Worm (Caenorhabditis elegans) whole organism, midembryonic: ENCODE results near the gene T27E7.4.

Experiments
- T22C8.4 ChIP-seq: fragments of 200-800 bp; sonication (Bioruptor generic); IDR thresholded peaks from 2 replicates; pipeline ENCODE4 v1.3.6; 2022; ENCODE audit warnings: missing genetic modification characterization, missing compliant biosample characterization
- cog-1 ChIP-seq: sonication (generic microtip); optimal IDR thresholded peaks from 2 replicates; lab custom pipeline; 2016; ENCODE audit warnings: missing genetic modification characterization, missing compliant biosample characterization
- flt-1 ChIP-seq: fragments of 200-800 bp; sonication (Bioruptor generic); IDR thresholded peaks from 2 replicates; pipeline ENCODE4 v1.3.6; 2022; ENCODE audit warnings: missing genetic modification characterization, missing compliant biosample characterization
- klf-2 ChIP-seq: fragments of 200-800 bp; sonication (Bioruptor generic); conservative IDR thresholded peaks from 2 replicates; pipeline ENCODE4 v1.3.6; 2022; ENCODE audit warnings: missing genetic modification reagents, missing genetic modification characterization, missing compliant biosample characterization
- med-1 ChIP-seq: sonication (generic microtip); optimal IDR thresholded peaks from 2 replicates; lab custom pipeline; 2017; ENCODE audit warnings: missing genetic modification characterization, mild to moderate bottlenecking, missing compliant biosample characterization, antibody characterized with exemption, missing genetic modification reagents; ENCODE audit not compliant: insufficient read depth
- ref-1 ChIP-seq: fragments of 200-800 bp; sonication (Bioruptor generic); conservative IDR thresholded peaks from 2 replicates; pipeline ENCODE4 v1.3.6; 2022; ENCODE audit warnings: missing genetic modification reagents, missing genetic modification characterization, missing compliant biosample characterization
- tab-1 ChIP-seq: fragments of 200-800 bp; sonication (Bioruptor generic); IDR thresholded peaks from 2 replicates; pipeline ENCODE4 v1.3.6; 2022; ENCODE audit warnings: missing genetic modification characterization, missing compliant biosample characterization
- ztf-23 ChIP-seq: fragments of 200-800 bp; sonication (Bioruptor generic); IDR thresholded peaks from 2 replicates; pipeline ENCODE4 v1.3.6; 2022; ENCODE audit warnings: missing genetic modification reagents, missing genetic modification characterization, missing compliant biosample characterization
- ztf-29 ChIP-seq: fragments of 200-800 bp; sonication (Bioruptor generic); IDR thresholded peaks from 2 replicates; pipeline ENCODE4 v1.3.6; 2022; ENCODE audit warnings: missing genetic modification reagents, missing genetic modification characterization, missing compliant biosample characterization

Gene T27E7.4

DNA sequence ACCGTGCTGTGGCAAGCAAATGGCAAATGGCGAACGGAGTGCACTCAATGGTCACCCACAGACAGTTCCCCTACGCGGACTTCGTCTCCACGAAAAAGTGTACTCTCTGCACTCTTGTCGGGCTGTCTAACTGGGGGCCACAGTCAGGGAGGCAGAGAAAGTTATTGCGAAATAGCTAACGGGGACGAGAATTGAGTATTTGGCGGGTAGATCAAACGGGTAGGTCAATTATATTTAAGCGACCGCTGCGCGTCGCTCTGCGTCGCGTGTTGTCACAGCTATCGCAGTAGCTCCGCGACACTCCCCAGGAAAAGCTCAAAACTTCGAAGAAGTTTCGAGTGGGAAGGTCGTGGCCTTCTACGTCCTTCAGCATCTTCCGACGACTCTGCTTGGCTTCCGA, 2.5 kb downstream of the T27E7.4 start:
- no peak for TF ChIP-seq flt-1 (GFP tag; lab: Robert Waterston, UW)
- TF ChIP-seq klf-2 (GFP tag; lab: Robert Waterston, UW) = no peak
- no peak for TF ChIP-seq tab-1 (GFP tag; lab: Robert Waterston, UW)
- no peak for TF ChIP-seq cog-1
- no peak for TF ChIP-seq ztf-29 (GFP tag; lab: Robert Waterston, UW)
- TF ChIP-seq med-1 (GFP tag; lab: Kevin White, UChicago) = no peak
- TF ChIP-seq ztf-23 = no peak
- no peak for TF ChIP-seq T22C8.4 (GFP tag; lab: Robert Waterston, UW)
- TF ChIP-seq ref-1 (GFP tag; lab: Robert Waterston, UW) = no peak

DNA sequence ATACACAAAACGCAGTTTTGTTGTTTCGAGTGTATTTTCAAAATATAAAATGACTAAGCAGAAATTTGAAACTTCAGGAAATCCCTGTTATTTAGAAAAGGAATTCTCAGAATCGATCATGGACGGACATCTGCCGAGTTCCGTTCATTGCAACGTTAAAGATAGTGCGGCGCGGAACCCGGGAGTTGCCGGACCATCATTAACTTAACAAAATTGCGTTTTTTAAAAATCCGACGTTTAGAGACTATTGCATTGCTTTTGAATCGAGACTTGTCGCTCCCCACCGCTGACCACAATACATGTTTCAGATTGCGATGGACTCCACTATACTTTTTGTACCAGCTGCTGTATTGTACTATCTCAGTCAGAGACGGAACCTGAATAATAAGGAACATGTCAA, 4.8 kb downstream of the T27E7.4 start:
- TF ChIP-seq T22C8.4 (GFP tag; lab: Robert Waterston, UW) (no peak), ref-1 (GFP tag; lab: Robert Waterston, UW) (no peak), ztf-29 (GFP tag; lab: Robert Waterston, UW) (no peak), tab-1 (GFP tag; lab: Robert Waterston, UW) (no peak), cog-1 (no peak), flt-1 (GFP tag; lab: Robert Waterston, UW) (no peak), ztf-23 (no peak)

DNA sequence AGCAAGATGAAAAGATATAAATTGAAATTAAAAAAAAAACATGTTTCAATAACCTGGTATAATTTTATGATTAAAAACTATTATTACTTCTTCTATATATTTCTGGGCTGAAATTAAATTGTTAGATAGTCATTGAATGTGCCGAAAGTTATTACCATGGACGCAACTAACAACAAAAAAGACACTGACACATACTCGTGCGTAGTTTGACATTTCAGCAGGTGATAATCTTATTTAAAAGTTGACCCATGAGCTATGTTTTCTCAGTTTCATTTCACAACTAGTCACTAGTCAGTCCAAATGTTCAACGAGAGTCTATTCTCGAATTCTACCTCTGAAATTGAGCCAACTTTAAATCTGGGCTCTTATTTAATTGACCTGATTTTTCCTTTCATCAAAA, 6.1 kb downstream of the T27E7.4 start, which contains the start of gene T27E7.3:
Gene T27E7.3, plus strand, starts transcription at position 301 of the 400 bp plus-strand sequence.
- no peak for TF ChIP-seq ref-1 (GFP tag; lab: Robert Waterston, UW)
- no peak for TF ChIP-seq klf-2 (GFP tag; lab: Robert Waterston, UW)
- no peak for TF ChIP-seq ztf-29 (GFP tag; lab: Robert Waterston, UW)
- no peak for TF ChIP-seq cog-1
- no peak for TF ChIP-seq tab-1 (GFP tag; lab: Robert Waterston, UW)
- TF ChIP-seq flt-1 (GFP tag; lab: Robert Waterston, UW) = no peak
- TF ChIP-seq T22C8.4 (GFP tag; lab: Robert Waterston, UW) = no peak
- no peak for TF ChIP-seq med-1 (GFP tag; lab: Kevin White, UChicago)
- no peak for TF ChIP-seq ztf-23

DNA sequence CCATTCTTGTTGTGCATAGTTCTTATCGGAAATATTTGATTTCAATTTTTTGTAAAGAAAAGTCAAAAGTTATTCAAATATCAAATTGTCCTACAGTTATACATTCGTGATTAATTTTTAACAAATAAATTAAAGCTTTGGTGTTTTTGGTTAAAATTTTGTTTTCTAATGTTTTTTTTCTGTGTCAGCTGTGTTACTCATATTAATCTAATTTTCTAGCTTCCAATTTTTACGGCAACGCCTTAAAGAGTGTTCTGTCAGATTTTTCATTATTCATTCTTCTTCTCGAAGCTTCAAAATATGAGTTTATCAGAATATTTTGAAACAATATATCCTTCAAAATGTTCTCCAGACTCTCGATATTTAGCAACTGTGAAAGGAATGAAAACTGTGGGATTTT, 11.3 kb downstream of the T27E7.4 start, which contains the start of gene srh-63:
Gene srh-63, plus strand, starts transcription at position 301 of the 400 bp plus-strand sequence.
- no peak for TF ChIP-seq T22C8.4 (GFP tag; lab: Robert Waterston, UW)
- no peak for TF ChIP-seq flt-1 (GFP tag; lab: Robert Waterston, UW)

DNA sequence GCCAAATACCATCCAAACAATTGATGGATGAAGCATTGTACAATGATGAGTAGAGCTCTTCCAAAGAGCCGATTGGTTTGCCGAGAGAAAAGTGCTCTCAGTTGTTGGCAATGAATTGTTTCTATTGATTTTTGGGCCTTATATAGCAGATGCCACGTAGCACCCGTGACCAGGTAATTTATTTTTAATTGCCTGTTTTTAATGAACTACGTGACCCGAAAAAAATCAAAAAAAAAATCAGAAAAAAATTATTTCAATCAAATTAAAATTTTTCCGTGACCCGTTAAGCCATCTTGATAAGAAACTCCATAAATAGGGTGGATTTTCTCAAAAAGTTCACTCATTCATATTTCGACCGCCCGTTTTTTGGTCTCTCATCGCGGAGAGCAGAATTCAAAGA, 15.4 kb downstream of the T27E7.4 start, which contains the start of the genes Y57G11A.2 and T27E7.1:
Gene Y57G11A.2, minus strand, starts transcription at position 101 of the 400 bp plus-strand sequence.
Gene T27E7.1, plus strand, starts transcription at position 337 of the 400 bp plus-strand sequence.
- no peak for TF ChIP-seq med-1 (GFP tag; lab: Kevin White, UChicago)
- TF ChIP-seq ztf-29 (GFP tag; lab: Robert Waterston, UW) = no peak
- no peak for TF ChIP-seq tab-1 (GFP tag; lab: Robert Waterston, UW)
- no peak for TF ChIP-seq klf-2 (GFP tag; lab: Robert Waterston, UW)
- TF ChIP-seq T22C8.4 (GFP tag; lab: Robert Waterston, UW) = no peak
- TF ChIP-seq ztf-23 = no peak
- TF ChIP-seq cog-1 = no peak
- no peak for TF ChIP-seq ref-1 (GFP tag; lab: Robert Waterston, UW)
- TF ChIP-seq flt-1 (GFP tag; lab: Robert Waterston, UW) = no peak

DNA sequence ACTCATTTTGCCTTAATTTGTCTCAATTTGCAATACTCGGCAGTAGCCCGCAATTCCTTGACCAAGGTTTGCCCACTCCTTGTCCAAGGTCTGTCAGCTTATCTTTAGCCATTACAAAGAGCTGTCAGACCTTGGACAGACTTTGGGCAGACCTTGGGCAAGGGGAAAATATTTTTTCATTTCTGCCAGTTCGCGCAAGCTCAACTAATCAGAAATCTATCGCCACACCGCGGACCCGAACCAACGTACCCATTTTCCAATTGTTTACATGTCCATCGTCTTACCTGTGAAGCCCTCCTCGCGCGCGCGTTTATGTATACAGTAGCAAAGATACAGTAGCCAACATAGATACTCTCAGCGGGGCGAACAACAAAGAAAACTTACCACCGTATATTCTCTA, 19.7 kb downstream of the T27E7.4 start:
- TF ChIP-seq ztf-23 = no peak
- no peak for TF ChIP-seq ztf-29 (GFP tag; lab: Robert Waterston, UW)
- no peak for TF ChIP-seq T22C8.4 (GFP tag; lab: Robert Waterston, UW)
- no peak for TF ChIP-seq ref-1 (GFP tag; lab: Robert Waterston, UW)

DNA sequence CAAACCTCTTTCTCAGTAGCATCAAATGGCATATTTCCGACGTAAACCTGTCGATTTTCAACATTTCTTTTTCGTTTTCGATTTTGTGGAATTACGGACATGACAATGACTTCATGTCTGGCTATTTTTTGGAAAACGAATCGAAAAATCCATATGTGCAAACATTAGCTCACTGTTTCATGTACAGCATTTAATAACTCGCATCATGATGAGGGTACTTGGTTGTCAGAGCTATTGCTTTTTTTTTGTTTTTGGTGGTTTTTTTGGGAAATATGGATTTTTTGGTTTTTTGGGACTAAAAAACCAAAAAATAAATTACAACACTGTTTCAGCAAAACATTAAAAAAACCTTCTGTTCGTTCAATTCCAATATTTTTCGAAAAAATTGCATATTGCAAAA, 22.5 kb downstream of the T27E7.4 start, which contains the start of gene Y57G11A.5:
Gene Y57G11A.5, minus strand, starts transcription at position 101 of the 400 bp plus-strand sequence.
- TF ChIP-seq ref-1 (GFP tag; lab: Robert Waterston, UW) (no peak), T22C8.4 (GFP tag; lab: Robert Waterston, UW) (no peak), ztf-23 (no peak), flt-1 (GFP tag; lab: Robert Waterston, UW) (no peak), ztf-29 (GFP tag; lab: Robert Waterston, UW) (no peak), klf-2 (GFP tag; lab: Robert Waterston, UW) (no peak)

DNA sequence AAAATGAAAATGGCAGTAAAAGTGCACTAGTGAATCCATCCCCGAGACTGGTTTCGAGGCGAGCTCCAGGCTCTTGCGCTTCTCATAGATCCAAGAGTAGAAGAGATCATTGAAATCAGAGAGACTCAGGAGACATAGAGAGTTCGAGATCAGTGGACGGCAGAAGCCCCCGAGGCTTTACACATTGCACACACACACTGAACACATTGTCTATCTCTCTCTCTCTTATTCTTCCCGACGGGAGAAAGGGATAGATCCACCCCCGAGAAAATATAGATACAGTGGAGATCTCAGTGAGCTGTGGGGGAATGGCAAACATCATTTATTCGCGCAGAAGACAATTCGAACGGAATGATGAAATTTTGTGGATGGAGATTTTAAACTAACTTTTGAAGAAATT, 27.9 kb downstream of the T27E7.4 start:
- TF ChIP-seq tab-1 (GFP tag; lab: Robert Waterston, UW) = no peak

DNA sequence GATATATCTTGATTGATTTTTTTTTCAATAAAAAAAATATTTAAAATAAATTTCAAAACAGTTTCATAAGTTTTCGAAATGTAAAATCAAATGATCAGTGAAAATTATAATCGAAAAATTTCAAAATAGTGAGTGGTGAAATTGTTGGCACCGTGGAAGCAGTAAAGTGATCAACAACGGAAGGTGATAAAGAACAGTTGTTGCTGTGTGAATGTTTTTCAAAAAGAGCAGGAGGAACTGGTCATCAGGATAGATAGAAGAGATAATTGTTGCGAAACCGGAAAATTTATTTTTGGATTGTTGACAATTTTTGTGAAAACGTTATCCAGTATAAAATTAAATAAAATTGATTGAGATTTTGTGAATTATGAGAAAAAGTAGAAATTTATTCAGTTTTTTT, 28.8 kb downstream of the T27E7.4 start:
- TF ChIP-seq cog-1 (no peak), ztf-23 (no peak), tab-1 (GFP tag; lab: Robert Waterston, UW) (no peak), klf-2 (GFP tag; lab: Robert Waterston, UW) (no peak), T22C8.4 (GFP tag; lab: Robert Waterston, UW) (no peak), ref-1 (GFP tag; lab: Robert Waterston, UW) (no peak), flt-1 (GFP tag; lab: Robert Waterston, UW) (no peak), ztf-29 (GFP tag; lab: Robert Waterston, UW) (no peak), med-1 (GFP tag; lab: Kevin White, UChicago) (no peak)

DNA sequence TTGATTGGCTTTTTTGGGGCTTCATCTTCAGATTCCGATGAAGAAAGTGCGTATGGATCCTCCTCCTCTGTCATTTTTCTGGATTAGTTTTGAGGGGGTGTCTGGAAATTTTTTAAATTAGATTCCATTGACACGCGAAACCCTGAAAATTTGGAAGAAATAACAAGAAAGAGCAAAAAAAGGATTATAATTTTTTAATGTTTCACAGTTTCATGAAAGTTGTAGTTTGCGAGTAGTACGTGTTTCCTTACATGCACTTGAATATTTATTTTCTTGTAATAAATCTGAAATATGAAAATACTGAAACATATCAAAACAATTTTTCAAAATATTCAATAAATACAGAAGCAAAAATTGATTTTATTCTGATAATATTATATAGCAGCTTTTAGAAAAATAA, 29.8 kb downstream of the T27E7.4 start, which contains the start of gene tag-273:
Gene tag-273, minus strand, starts transcription at position 101 of the 400 bp plus-strand sequence.
- TF ChIP-seq ztf-29 (GFP tag; lab: Robert Waterston, UW) (no peak), klf-2 (GFP tag; lab: Robert Waterston, UW) (no peak), ztf-23 (no peak)
